Fruit fly (Drosophila melanogaster) whole organism, pupa: ENCODE results near the gene CG33271.

Experiments used
- CG10348 ChIP-seq: fragments of 200-800 bp; sonication (Bioruptor generic); IDR thresholded peaks from 2 replicates; pipeline ENCODE4 v1.3.6; 2022; ENCODE audit warnings: missing biosample characterization, missing genetic modification characterization
- CG12605 ChIP-seq: fragments of 200-800 bp; sonication (Bioruptor generic); IDR thresholded peaks from 2 replicates; pipeline ENCODE4 v1.3.6; 2022; ENCODE audit warnings: missing biosample characterization, missing genetic modification characterization
- CG13204 ChIP-seq: fragments of 200-800 bp; sonication (Bioruptor generic); optimal IDR thresholded peaks from 2 replicates; lab custom pipeline; 2018; ENCODE audit warnings: missing biosample characterization, mild to moderate bottlenecking, missing genetic modification characterization, moderate library complexity
- CG14655 ChIP-seq: fragments of 200-800 bp; sonication (Bioruptor generic); optimal IDR thresholded peaks from 3 replicates; lab custom pipeline; 2017; ENCODE audit warnings: mild to moderate bottlenecking, missing biosample characterization, missing genetic modification reagents, missing genetic modification characterization
- CG15710 ChIP-seq: fragments of 200-800 bp; sonication (Bioruptor generic); optimal IDR thresholded peaks from 2 replicates; lab custom pipeline; 2018; ENCODE audit warnings: missing biosample characterization, mild to moderate bottlenecking, missing genetic modification characterization, moderate library complexity
- CG17806 ChIP-seq: fragments of 200-800 bp; sonication (Bioruptor generic); optimal IDR thresholded peaks from 2 replicates; lab custom pipeline; 2018; ENCODE audit warnings: missing biosample characterization, mild to moderate bottlenecking, missing genetic modification characterization, moderate library complexity
- CG32121 ChIP-seq: fragments of 200-800 bp; sonication (Bioruptor generic); IDR thresholded peaks from 2 replicates; pipeline ENCODE4 v1.3.6; 2022; ENCODE audit warnings: missing biosample characterization, missing genetic modification characterization
- CG34367 ChIP-seq: fragments of 200-800 bp; sonication (Bioruptor generic); optimal IDR thresholded peaks from 2 replicates; lab custom pipeline; 2018; ENCODE audit warnings: missing biosample characterization, mild to moderate bottlenecking, missing genetic modification characterization
- CG4496 ChIP-seq: fragments of 200-800 bp; sonication (Bioruptor generic); IDR thresholded peaks from 3 replicates; pipeline ENCODE4 v1.3.6; 2022; ENCODE audit warnings: missing biosample characterization, missing genetic modification characterization
- CG8159 ChIP-seq: fragments of 200-800 bp; sonication (Bioruptor generic); optimal IDR thresholded peaks from 3 replicates; lab custom pipeline; 2018; ENCODE audit warnings: missing biosample characterization, mild to moderate bottlenecking, missing genetic modification characterization, moderate library complexity
- CG8301 ChIP-seq: fragments of 200-800 bp; sonication (Bioruptor generic); optimal IDR thresholded peaks from 2 replicates; lab custom pipeline; 2018; ENCODE audit warnings: missing biosample characterization, mild to moderate bottlenecking, missing genetic modification characterization
- CG9948 ChIP-seq: fragments of 200-800 bp; sonication (Bioruptor generic); optimal IDR thresholded peaks from 2 replicates; lab custom pipeline; 2018; ENCODE audit warnings: missing biosample characterization, mild to moderate bottlenecking, missing genetic modification characterization, moderate library complexity
- D1 ChIP-seq: fragments of 200-800 bp; sonication (Bioruptor generic); optimal IDR thresholded peaks from 2 replicates; lab custom pipeline; 2018; ENCODE audit warnings: missing biosample characterization, mild to moderate bottlenecking, missing genetic modification characterization, moderate library complexity
- EcR ChIP-seq: fragments of 200-800 bp; sonication (Bioruptor generic); optimal IDR thresholded peaks from 3 replicates; lab custom pipeline; 2019; ENCODE audit warnings: missing biosample characterization, missing genetic modification characterization, mild to moderate bottlenecking, moderate library complexity, missing genetic modification reagents
- Ets98B ChIP-seq: fragments of 200-800 bp; sonication (Bioruptor generic); IDR thresholded peaks from 2 replicates; pipeline ENCODE4 v1.3.6; 2022; ENCODE audit warnings: missing biosample characterization, missing genetic modification characterization
- Pif1A ChIP-seq: fragments of 200-800 bp; sonication (Bioruptor generic); optimal IDR thresholded peaks from 3 replicates; lab custom pipeline; 2016; ENCODE audit warnings: missing biosample characterization, missing genetic modification characterization
- Pif1B ChIP-seq: fragments of 200-800 bp; sonication (Bioruptor generic); optimal IDR thresholded peaks from 3 replicates; lab custom pipeline; 2016; ENCODE audit warnings: missing biosample characterization, missing genetic modification characterization
- Snoo ChIP-seq: fragments of 200-800 bp; sonication (Bioruptor generic); optimal IDR thresholded peaks from 3 replicates; lab custom pipeline; 2017; ENCODE audit warnings: missing biosample characterization, mild to moderate bottlenecking, missing genetic modification characterization, inconsistent platforms
- fd96Ca ChIP-seq: fragments of 200-800 bp; sonication (Bioruptor generic); IDR thresholded peaks from 3 replicates; pipeline ENCODE4 v1.3.6; 2022; ENCODE audit warnings: missing biosample characterization, missing genetic modification characterization
- gl ChIP-seq: fragments of 200-800 bp; sonication (Bioruptor generic); optimal IDR thresholded peaks from 2 replicates; lab custom pipeline; 2018; ENCODE audit warnings: missing biosample characterization, mild to moderate bottlenecking, missing genetic modification characterization
- rn ChIP-seq: fragments of 200-800 bp; sonication (Bioruptor generic); IDR thresholded peaks from 2 replicates; pipeline ENCODE4 v1.3.6; 2022; ENCODE audit warnings: missing biosample characterization, missing genetic modification characterization

CG33271 gene

DNA sequence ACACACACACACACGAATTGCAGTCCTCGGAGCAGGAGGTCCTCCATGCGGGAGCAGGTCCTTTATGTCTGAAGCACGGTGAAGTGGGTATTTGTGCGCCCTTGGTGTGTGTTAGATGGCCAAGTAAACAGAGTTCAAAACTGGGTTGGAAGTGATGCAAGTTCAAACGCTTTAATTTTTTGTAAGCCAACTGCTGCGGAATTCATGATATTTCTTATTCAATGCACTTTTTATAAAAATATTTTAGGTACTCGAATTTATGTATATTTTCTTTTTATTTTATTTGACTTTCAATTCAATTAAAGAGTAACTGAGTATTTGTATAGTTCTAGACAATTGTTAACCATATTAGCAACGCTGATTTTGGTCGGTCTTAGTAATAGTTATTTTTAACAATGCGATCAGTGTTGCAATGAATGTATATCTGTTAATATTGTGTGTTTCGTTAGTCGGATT lies 22.7 kb upstream of the CG33271 start, which contains the start of the genes CG14137 and CG46394:
Gene CG14137 (minus strand): TSS at position 101 of the 456 bp plus-strand sequence.
Gene CG46394 (plus strand): TSS at position 406 of the 456 bp plus-strand sequence.
- TF ChIP-seq Ets98B (no peak), CG13204 (no peak), CG10348 (GFP tag; lab: Robert Waterston, UW) (no peak), CG9948 (tag; lab: Kevin White, UChicago) (no peak)
- TF ChIP-seq, all 21 proteins: peak for 0

DNA sequence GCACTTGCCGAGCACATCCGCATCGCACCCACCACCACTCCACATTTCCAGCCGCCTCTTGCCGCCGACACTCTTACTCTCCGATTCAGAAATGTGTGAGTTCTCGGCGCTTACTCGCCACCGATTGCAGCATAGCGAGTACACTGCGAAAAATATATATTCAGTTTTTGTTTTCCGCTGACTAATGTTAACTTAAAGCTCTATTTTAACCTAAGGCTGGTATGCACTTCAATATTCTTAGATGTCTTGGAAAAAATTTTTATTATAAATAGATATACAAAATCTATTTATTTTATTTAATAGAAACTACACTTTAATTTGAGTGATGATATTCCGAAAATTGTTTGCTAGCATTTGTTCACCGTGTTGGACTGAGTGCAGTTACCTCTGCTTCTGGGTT lies 22.0 kb upstream of the CG33271 start:
- TF ChIP-seq CG17806 (tag; lab: Kevin White, UChicago) (peak; percentile 34), CG12605 (GFP tag; lab: Robert Waterston, UW) (no peak), CG32121 (GFP tag; lab: Robert Waterston, UW) (no peak), CG8301 (tag; lab: Kevin White, UChicago) (no peak), CG9948 (tag; lab: Kevin White, UChicago) (peak; percentile 38), EcR (GFP tag; lab: Kevin White, UChicago) (peak; percentile 52), fd96Ca (no peak), CG10348 (GFP tag; lab: Robert Waterston, UW) (no peak), D1 (tag; lab: Kevin White, UChicago) (no peak), CG34367 (peak; percentile 18), Pif1A (no peak), rn (GFP tag; lab: Robert Waterston, UW) (no peak), CG4496 (GFP tag; lab: Robert Waterston, UW) (0 out of 3 replicates have a peak, but pooled peaks have one; percentile 22), CG15710 (tag; lab: Kevin White, UChicago) (peak; percentile 61), CG14655 (GFP tag; lab: Kevin White, UChicago) (peak; percentile 18), CG8159 (peak; percentile 52), Snoo (tag; lab: Kevin White, UChicago) (peak; percentile 22), gl (tag; lab: Kevin White, UChicago) (no peak), Pif1B (GFP tag; lab: Kevin White, UChicago) (peak; percentile 2), Ets98B (no peak), CG13204 (peak; percentile 29)

DNA sequence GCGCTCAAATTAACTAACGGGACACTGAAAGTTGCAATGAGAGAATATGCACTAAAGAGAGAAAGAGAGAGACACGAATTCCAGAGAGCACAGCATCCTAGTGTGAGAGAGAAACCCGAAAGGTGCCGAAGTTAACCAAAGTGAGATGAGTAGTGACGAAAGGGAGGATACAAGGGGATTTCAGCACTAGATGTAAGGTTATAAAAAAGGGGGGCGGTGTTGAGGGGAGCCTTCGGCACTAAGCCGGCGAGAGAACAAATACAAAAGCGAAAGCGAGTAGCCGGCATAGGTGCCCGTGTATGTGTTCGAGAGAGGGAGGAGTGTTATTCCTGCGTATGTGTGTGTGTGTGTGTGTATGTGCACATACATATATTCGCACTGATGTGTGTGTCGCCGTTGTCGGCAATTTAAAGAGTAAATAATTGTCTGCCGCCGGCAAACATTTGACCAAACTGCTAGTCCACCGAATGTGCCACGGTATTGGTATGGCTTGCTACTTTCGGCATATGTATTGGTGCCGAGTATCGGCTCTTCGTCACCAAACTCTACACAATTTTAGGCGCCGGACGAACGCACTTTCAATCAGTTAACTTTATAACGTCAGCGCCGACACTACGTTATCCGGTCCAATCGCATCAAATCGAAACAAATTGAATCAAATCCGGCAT lies 19.4 kb upstream of the CG33271 start, which contains the start of gene CG7368:
Gene CG7368 (plus strand): TSS at position 618 of the 668 bp plus-strand sequence.
- TF ChIP-seq CG13204 (peak; percentile 14), CG32121 (GFP tag; lab: Robert Waterston, UW) (no peak), CG17806 (tag; lab: Kevin White, UChicago) (no peak), CG14655 (GFP tag; lab: Kevin White, UChicago) (no peak), Pif1B (GFP tag; lab: Kevin White, UChicago) (no peak), gl (tag; lab: Kevin White, UChicago) (no peak)

DNA sequence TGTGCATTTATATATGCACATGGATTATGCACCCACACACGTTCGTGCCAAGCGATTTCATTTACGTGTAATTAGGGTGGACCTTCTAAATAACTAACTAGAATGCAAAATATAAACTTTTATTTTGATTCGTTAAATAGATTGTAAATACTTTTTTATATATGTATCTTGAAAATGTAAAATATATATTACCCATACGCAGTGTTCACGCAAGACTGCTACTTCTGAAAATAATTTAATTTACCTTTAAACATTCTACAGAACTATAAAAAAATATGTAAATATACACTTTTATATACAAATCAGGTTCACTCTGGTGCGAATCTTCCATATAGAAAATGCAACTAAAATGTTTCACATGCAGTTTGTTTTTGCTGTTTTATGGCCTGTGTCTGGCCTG lies 16.5 kb upstream of the CG33271 start:
- peak; percentile 40 for TF ChIP-seq CG9948 (tag; lab: Kevin White, UChicago)
- no peak for TF ChIP-seq EcR (GFP tag; lab: Kevin White, UChicago)
- no peak for TF ChIP-seq fd96Ca
- TF ChIP-seq Ets98B = peak; percentile 28; the same call in 1 of the 2 replicates
- peak; percentile 3 for TF ChIP-seq Pif1B (GFP tag; lab: Kevin White, UChicago)
- TF ChIP-seq CG17806 (tag; lab: Kevin White, UChicago) = peak; percentile 35
- peak; percentile 23 for TF ChIP-seq CG34367
- TF ChIP-seq CG4496 (GFP tag; lab: Robert Waterston, UW) = peak; percentile 55
- TF ChIP-seq Pif1A = no peak
- no peak for TF ChIP-seq gl (tag; lab: Kevin White, UChicago)
- no peak for TF ChIP-seq rn (GFP tag; lab: Robert Waterston, UW)
- no peak for TF ChIP-seq D1 (tag; lab: Kevin White, UChicago)
- TF ChIP-seq CG12605 (GFP tag; lab: Robert Waterston, UW) = no peak
- peak; percentile 35 for TF ChIP-seq CG14655 (GFP tag; lab: Kevin White, UChicago)
- TF ChIP-seq CG15710 (tag; lab: Kevin White, UChicago) = peak; percentile 46
- no peak for TF ChIP-seq CG10348 (GFP tag; lab: Robert Waterston, UW)
- peak; percentile 86 for TF ChIP-seq CG8159
- no peak for TF ChIP-seq CG13204
- TF ChIP-seq CG8301 (tag; lab: Kevin White, UChicago) = peak; percentile 27
- no peak for TF ChIP-seq Snoo (tag; lab: Kevin White, UChicago)
- TF ChIP-seq CG32121 (GFP tag; lab: Robert Waterston, UW) = peak; percentile 61

DNA sequence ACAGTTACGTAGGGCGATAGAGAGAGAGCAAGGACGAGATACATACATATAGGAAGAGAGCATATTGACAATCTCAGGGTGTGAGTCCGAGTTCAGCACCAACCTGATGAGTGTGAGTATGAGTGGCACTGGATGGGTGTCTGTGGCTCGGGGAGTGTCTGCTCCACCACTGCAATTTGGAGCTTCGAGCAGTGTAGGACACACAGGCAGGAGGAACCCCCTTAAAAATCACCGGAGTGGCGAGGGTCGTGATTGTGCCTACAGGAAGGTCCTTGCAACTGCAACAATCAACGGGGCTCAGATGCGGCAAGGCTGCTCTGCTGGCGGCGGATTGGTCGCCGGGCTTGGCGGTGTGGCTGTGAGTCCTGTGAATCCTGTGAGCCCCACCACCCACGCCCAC lies 14.5 kb upstream of the CG33271 start:
- TF ChIP-seq CG13204 (peak; percentile 52), CG32121 (GFP tag; lab: Robert Waterston, UW) (no peak), Snoo (tag; lab: Kevin White, UChicago) (no peak), D1 (tag; lab: Kevin White, UChicago) (no peak), fd96Ca (no peak), Pif1A (no peak), gl (tag; lab: Kevin White, UChicago) (no peak), CG34367 (no peak)

DNA sequence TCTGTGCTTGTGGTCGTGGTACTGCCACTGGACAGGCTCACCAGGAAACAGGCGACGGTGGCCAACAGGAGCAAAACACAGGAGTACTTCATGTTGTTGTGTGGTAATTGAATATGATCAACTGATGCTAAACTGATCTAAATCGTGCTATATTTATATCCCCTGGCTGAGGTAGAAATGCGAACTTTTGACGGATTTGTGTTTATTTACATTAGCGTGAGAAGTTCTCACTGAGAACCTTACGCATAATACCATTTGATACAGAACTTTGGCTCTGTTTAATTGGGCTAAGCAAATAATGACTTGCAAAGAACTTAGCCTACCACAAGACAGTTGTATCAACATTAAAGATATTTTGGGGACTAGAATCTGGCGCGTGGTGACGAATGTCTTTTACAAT lies 13.8 kb upstream of the CG33271 start, which contains the start of gene CG33268:
Gene CG33268 (minus strand): TSS at position 101 of the 400 bp plus-strand sequence.
- TF ChIP-seq CG12605 (GFP tag; lab: Robert Waterston, UW) (no peak), CG9948 (tag; lab: Kevin White, UChicago) (no peak), CG8301 (tag; lab: Kevin White, UChicago) (no peak), CG14655 (GFP tag; lab: Kevin White, UChicago) (no peak), CG4496 (GFP tag; lab: Robert Waterston, UW) (no peak), CG15710 (tag; lab: Kevin White, UChicago) (no peak), gl (tag; lab: Kevin White, UChicago) (no peak), D1 (tag; lab: Kevin White, UChicago) (no peak), CG17806 (tag; lab: Kevin White, UChicago) (no peak), EcR (GFP tag; lab: Kevin White, UChicago) (no peak), fd96Ca (no peak), CG34367 (no peak), Snoo (tag; lab: Kevin White, UChicago) (no peak), CG8159 (no peak)
